Worm (Caenorhabditis elegans) whole organism, L3 larva: ENCODE data around the gene F13A7.11.

Source experiments
- R02D3.7 ChIP-seq: fragments of 150-350 bp; optimal IDR thresholded peaks from 2 replicates; lab custom pipeline; 2014; ENCODE audit warnings: missing biosample characterization, missing genetic modification characterization
- ZK546.5 ChIP-seq: sonication (generic microtip); optimal IDR thresholded peaks from 2 replicates; lab custom pipeline; 2017; ENCODE audit warnings: missing biosample characterization, missing genetic modification characterization
- aly-2 ChIP-seq: fragments of 150-350 bp; optimal IDR thresholded peaks from 2 replicates; lab custom pipeline; 2014; ENCODE audit warnings: missing biosample characterization, missing genetic modification characterization
- ceh-28 ChIP-seq: fragments of 150-350 bp; optimal IDR thresholded peaks from 2 replicates; lab custom pipeline; 2014; ENCODE audit warnings: missing biosample characterization, missing genetic modification reagents, missing genetic modification characterization
- ceh-82 ChIP-seq: fragments of 150-350 bp; optimal IDR thresholded peaks from 2 replicates; lab custom pipeline; 2014; ENCODE audit warnings: missing biosample characterization, missing genetic modification characterization
- egl-27 ChIP-seq: sonication (generic microtip); optimal IDR thresholded peaks from 4 replicates; lab custom pipeline; 2017; ENCODE audit warnings: missing biosample characterization, missing genetic modification reagents, missing genetic modification characterization
- egl-5 ChIP-seq: fragments of 150-350 bp; optimal IDR thresholded peaks from 2 replicates; lab custom pipeline; 2017; ENCODE audit warnings: missing biosample characterization, missing genetic modification reagents, missing genetic modification characterization, inconsistent platforms
- elt-1 ChIP-seq: fragments of 150-350 bp; optimal IDR thresholded peaks from 2 replicates; lab custom pipeline; 2014; ENCODE audit warnings: missing biosample characterization, missing genetic modification characterization
- elt-2 ChIP-seq: sonication (generic microtip); optimal IDR thresholded peaks from 2 replicates; lab custom pipeline; 2016; ENCODE audit warnings: missing genetic modification reagents, mild to moderate bottlenecking, missing genetic modification characterization, missing compliant biosample characterization
- elt-3 ChIP-seq, 3 experiments: fragments of 150-350 bp in 1 of 3; sonication (generic microtip) in 2 of 3; optimal IDR thresholded peaks; 2 replicates in 2 of 3; 4 replicates in 1 of 3; lab custom pipeline; 2014 to 2017; ENCODE audit warnings: missing biosample characterization in 3 of 3, missing genetic modification characterization in 3 of 3
- eor-1 ChIP-seq, 2 experiments: fragments of 150-350 bp; optimal IDR thresholded peaks; 2 replicates each; lab custom pipeline; 2014 to 2018; ENCODE audit warnings: missing biosample characterization in 2 of 2, missing genetic modification characterization in 2 of 2
- fkh-10 ChIP-seq: sonication (generic microtip); optimal IDR thresholded peaks from 2 replicates; lab custom pipeline; 2017; ENCODE audit warnings: missing biosample characterization, missing genetic modification reagents, missing genetic modification characterization
- fkh-2 ChIP-seq: fragments of 150-350 bp; optimal IDR thresholded peaks from 2 replicates; lab custom pipeline; 2014; ENCODE audit warnings: missing biosample characterization, missing genetic modification reagents, missing genetic modification characterization
- fos-1 ChIP-seq: fragments of 150-350 bp; optimal IDR thresholded peaks from 2 replicates; lab custom pipeline; 2014; ENCODE audit warnings: missing biosample characterization, missing genetic modification characterization
- hmg-11 ChIP-seq: sonication (generic microtip); optimal IDR thresholded peaks from 2 replicates; lab custom pipeline; 2016; ENCODE audit warnings: missing genetic modification characterization, missing compliant biosample characterization
- jun-1 ChIP-seq: fragments of 150-350 bp; optimal IDR thresholded peaks from 2 replicates; lab custom pipeline; 2014; ENCODE audit warnings: missing biosample characterization, missing genetic modification reagents, missing genetic modification characterization
- lin-39 ChIP-seq: fragments of 150-350 bp; optimal IDR thresholded peaks from 2 replicates; lab custom pipeline; 2018; ENCODE audit warnings: missing biosample characterization, missing genetic modification reagents, missing genetic modification characterization
- lsy-12 ChIP-seq: sonication (generic microtip); optimal IDR thresholded peaks from 2 replicates; lab custom pipeline; 2016; ENCODE audit warnings: mild to moderate bottlenecking, missing genetic modification characterization, missing compliant biosample characterization
- mdl-1 ChIP-seq: fragments of 150-350 bp; optimal IDR thresholded peaks from 2 replicates; lab custom pipeline; 2014; ENCODE audit warnings: missing biosample characterization, missing genetic modification characterization
- mml-1 ChIP-seq: fragments of 150-350 bp; sonication (generic microtip); optimal IDR thresholded peaks from 3 replicates; lab custom pipeline; 2014; ENCODE audit warnings: missing biosample characterization, missing genetic modification characterization
- nfya-1 ChIP-seq: sonication (generic microtip); optimal IDR thresholded peaks from 2 replicates; lab custom pipeline; 2017; ENCODE audit warnings: missing genetic modification characterization, mild to moderate bottlenecking, missing compliant biosample characterization, antibody characterized with exemption, moderate library complexity; ENCODE audit not compliant: insufficient read depth
- nhr-11 ChIP-seq: fragments of 150-350 bp; optimal IDR thresholded peaks from 2 replicates; lab custom pipeline; 2014; ENCODE audit warnings: missing biosample characterization, missing genetic modification characterization
- nhr-12 ChIP-seq: fragments of 150-350 bp; optimal IDR thresholded peaks from 2 replicates; lab custom pipeline; 2014; ENCODE audit warnings: missing biosample characterization, missing genetic modification characterization
- nhr-23 ChIP-seq: fragments of 150-350 bp; optimal IDR thresholded peaks from 2 replicates; lab custom pipeline; 2014; ENCODE audit warnings: missing biosample characterization, missing genetic modification reagents, missing genetic modification characterization
- nhr-25 ChIP-seq: sonication (generic microtip); optimal IDR thresholded peaks from 2 replicates; lab custom pipeline; 2017; ENCODE audit warnings: missing biosample characterization, missing genetic modification characterization
- nhr-28 ChIP-seq: fragments of 150-350 bp; optimal IDR thresholded peaks from 2 replicates; lab custom pipeline; 2014; ENCODE audit warnings: missing biosample characterization, missing genetic modification characterization
- nhr-67 ChIP-seq: fragments of 150-350 bp; optimal IDR thresholded peaks from 2 replicates; lab custom pipeline; 2014; ENCODE audit warnings: missing biosample characterization, missing genetic modification characterization
- nhr-76 ChIP-seq: fragments of 150-350 bp; sonication (generic microtip); optimal IDR thresholded peaks from 5 replicates; lab custom pipeline; 2014; ENCODE audit warnings: missing biosample characterization, missing genetic modification characterization
- nhr-77 ChIP-seq: fragments of 150-350 bp; optimal IDR thresholded peaks from 2 replicates; lab custom pipeline; 2014; ENCODE audit warnings: missing biosample characterization, missing genetic modification characterization
- pha-4 ChIP-seq: fragments of 150-350 bp; optimal IDR thresholded peaks from 2 replicates; lab custom pipeline; 2014; ENCODE audit warnings: missing biosample characterization, missing genetic modification reagents, missing genetic modification characterization
- pqm-1 ChIP-seq: fragments of 150-350 bp; optimal IDR thresholded peaks from 2 replicates; lab custom pipeline; 2017; ENCODE audit warnings: missing biosample characterization, missing genetic modification characterization, inconsistent platforms
- sea-2 ChIP-seq: fragments of 150-350 bp; sonication (generic microtip); optimal IDR thresholded peaks from 4 replicates; lab custom pipeline; 2014; ENCODE audit warnings: missing biosample characterization, missing genetic modification reagents, missing genetic modification characterization
- skn-1 ChIP-seq: fragments of 150-350 bp; optimal IDR thresholded peaks from 2 replicates; lab custom pipeline; 2014; ENCODE audit warnings: missing biosample characterization, missing genetic modification characterization
- tbx-2 ChIP-seq: sonication (generic microtip); optimal IDR thresholded peaks from 2 replicates; lab custom pipeline; 2016; ENCODE audit warnings: mild to moderate bottlenecking, missing genetic modification characterization, missing compliant biosample characterization
- unc-39 ChIP-seq: sonication (generic microtip); optimal IDR thresholded peaks from 4 replicates; lab custom pipeline; 2017; ENCODE audit warnings: missing biosample characterization, missing genetic modification characterization
- unc-62 ChIP-seq: fragments of 150-350 bp; sonication (generic microtip); optimal IDR thresholded peaks from 4 replicates; lab custom pipeline; 2014; ENCODE audit warnings: missing biosample characterization, missing genetic modification reagents, missing genetic modification characterization
- zag-1 ChIP-seq: fragments of 150-350 bp; optimal IDR thresholded peaks from 2 replicates; lab custom pipeline; 2014; ENCODE audit warnings: missing biosample characterization, missing genetic modification characterization
- ztf-11 ChIP-seq: fragments of 150-350 bp; optimal IDR thresholded peaks from 2 replicates; lab custom pipeline; 2014; ENCODE audit warnings: missing biosample characterization, missing genetic modification characterization
- ztf-4 ChIP-seq: fragments of 150-350 bp; optimal IDR thresholded peaks from 2 replicates; lab custom pipeline; 2014; ENCODE audit warnings: missing biosample characterization, missing genetic modification characterization

F13A7.11 gene

ce11 chrV:16370039-16370438, 25.1 kb downstream of the F13A7.11 start (continued):
- no peak for TF ChIP-seq elt-1 (tag; lab: Kevin White, UChicago)
- no peak for TF ChIP-seq zag-1 (tag; lab: Kevin White, UChicago)
- peak; percentile 65 for TF ChIP-seq skn-1 (tag; lab: Kevin White, UChicago)
- no peak for TF ChIP-seq egl-5
- no peak for TF ChIP-seq egl-27 (tag; lab: Kevin White, UChicago)
- no peak for TF ChIP-seq ceh-82
- TF ChIP-seq mdl-1 (tag; lab: Kevin White, UChicago): no peak
- peak; percentile 68 for TF ChIP-seq pha-4
- TF ChIP-seq lin-39: peak; percentile 60
- TF ChIP-seq nfya-1 (tag; lab: Kevin White, UChicago): peak; percentile 64
- TF ChIP-seq pqm-1 (tag; lab: Kevin White, UChicago): peak; percentile 25
- TF ChIP-seq nhr-67 (tag; lab: Kevin White, UChicago): no peak

DNA sequence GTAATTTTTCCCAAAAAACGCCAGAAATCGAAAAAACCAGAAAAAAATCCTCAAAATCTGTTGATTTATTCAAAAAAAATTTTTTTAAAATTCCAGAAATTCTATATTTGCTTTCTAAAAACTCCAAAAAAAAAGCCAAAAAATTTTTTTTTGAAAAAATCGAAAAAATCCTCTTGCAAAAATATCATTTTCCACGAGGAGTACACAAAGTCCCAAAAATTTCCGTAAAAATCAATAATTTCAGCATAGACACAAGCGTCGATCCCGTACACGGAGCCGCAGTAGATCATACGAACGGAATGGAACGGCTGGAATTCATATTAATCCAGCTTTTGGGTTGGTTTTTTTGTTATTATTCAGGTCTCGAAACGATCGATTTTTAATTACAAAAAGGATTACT, 27.0 kb downstream of the F13A7.11 start:
- TF ChIP-seq egl-27 (tag; lab: Kevin White, UChicago) (no peak), hmg-11 (tag; lab: Kevin White, UChicago) (no peak), fkh-10 (GFP tag; lab: Kevin White, UChicago) (no peak), lsy-12 (tag; lab: Kevin White, UChicago) (no peak), eor-1 (tag; optimal IDR thresholded peaks at IDR 0.05; lab: Kevin White, UChicago) (no peak), unc-39 (tag; lab: Kevin White, UChicago) (no peak), ZK546.5 (tag; lab: Kevin White, UChicago) (no peak), nhr-23 (tag; lab: Kevin White, UChicago) (no peak), mdl-1 (tag; lab: Kevin White, UChicago) (no peak)
- TF ChIP-seq, all 47 proteins: peak for 0

ce11 chrV:16367575-16367974, 27.5 kb downstream of the F13A7.11 start, which contains the start of gene W08G11.3:
TSS of gene W08G11.3 (plus strand) at chrV:16367681.
- TF ChIP-seq aly-2 (peak; percentile 46), egl-5 (no peak), R02D3.7 (tag; lab: Kevin White, UChicago) (peak; percentile 37), hmg-11 (tag; lab: Kevin White, UChicago) (peak; percentile 1)

DNA sequence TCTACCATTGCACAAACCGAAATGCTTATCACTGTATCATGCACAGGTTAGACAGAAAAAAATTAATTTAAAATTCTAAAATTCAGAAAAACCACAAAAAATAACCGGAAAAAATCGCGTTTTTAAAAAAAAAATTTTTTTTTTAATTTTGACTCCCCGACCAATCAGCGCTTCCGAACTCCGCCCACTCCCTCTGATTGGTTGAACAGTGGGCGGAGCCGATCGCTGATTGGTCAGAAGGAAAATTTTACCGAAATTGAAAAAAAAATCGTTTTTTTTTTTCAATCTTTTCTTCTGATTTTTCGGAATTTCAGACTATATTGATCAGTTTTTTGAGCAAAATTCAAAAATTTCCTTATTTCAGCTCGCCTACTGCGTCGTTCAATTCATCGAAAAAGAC, 33.8 kb downstream of the F13A7.11 start:
- peak; percentile 100 for TF ChIP-seq nfya-1 (tag; lab: Kevin White, UChicago)
- TF ChIP-seq ceh-82: no peak

- no peak for TF ChIP-seq fos-1
- TF ChIP-seq elt-2 (tag; lab: Kevin White, UChicago): peak; percentile 71
- TF ChIP-seq unc-62 (GFP tag; lab: Kevin White, UChicago): no peak
- TF ChIP-seq fkh-10 (GFP tag; lab: Kevin White, UChicago): no peak
- TF ChIP-seq ceh-28: peak; percentile 72
- peak; percentile 50 for TF ChIP-seq pqm-1 (tag; lab: Kevin White, UChicago)
- TF ChIP-seq eor-1 (tag; optimal IDR thresholded peaks at IDR 0.05; lab: Kevin White, UChicago): no peak
- no peak for TF ChIP-seq aly-2
- TF ChIP-seq nhr-77: no peak
- peak; percentile 47 for TF ChIP-seq nfya-1 (tag; lab: Kevin White, UChicago)
- no peak for TF ChIP-seq lsy-12 (tag; lab: Kevin White, UChicago)
- TF ChIP-seq ztf-11: no peak
- TF ChIP-seq nhr-76: no peak
- no peak for TF ChIP-seq mml-1 (tag; lab: Kevin White, UChicago)
- no peak for TF ChIP-seq nhr-25 (tag; lab: Kevin White, UChicago)
- TF ChIP-seq tbx-2 (tag; lab: Kevin White, UChicago): no peak
- TF ChIP-seq nhr-28 (tag; lab: Kevin White, UChicago): no peak
- TF ChIP-seq nhr-12: no peak
- TF ChIP-seq sea-2 (GFP tag; lab: Kevin White, UChicago): no peak
- no peak for TF ChIP-seq fkh-2 (tag; lab: Kevin White, UChicago)
- no peak for TF ChIP-seq nhr-11
- TF ChIP-seq ztf-4 (tag; lab: Kevin White, UChicago): no peak
- TF ChIP-seq elt-1 (tag; lab: Kevin White, UChicago): no peak
- no peak for TF ChIP-seq ZK546.5 (tag; lab: Kevin White, UChicago)
- peak; percentile 58 for TF ChIP-seq nhr-23 (tag; lab: Kevin White, UChicago)
- peak in 1 of 3 experiments; percentile 39 for TF ChIP-seq elt-3 (tag; optimal IDR thresholded peaks at IDR 0.05; lab: Kevin White, UChicago)
- no peak for TF ChIP-seq ceh-82
- no peak for TF ChIP-seq jun-1
- peak; percentile 33 for TF ChIP-seq pha-4
Observed at ce11 chrV:16357253-16357652, 37.9 kb downstream of the F13A7.11 start, which contains the start of gene pptr-1. TSS of gene pptr-1 (plus strand) at chrV:16357521.
